Fruit fly (Drosophila melanogaster): Measurements from ENCODE around the gene chb.

DNA sequence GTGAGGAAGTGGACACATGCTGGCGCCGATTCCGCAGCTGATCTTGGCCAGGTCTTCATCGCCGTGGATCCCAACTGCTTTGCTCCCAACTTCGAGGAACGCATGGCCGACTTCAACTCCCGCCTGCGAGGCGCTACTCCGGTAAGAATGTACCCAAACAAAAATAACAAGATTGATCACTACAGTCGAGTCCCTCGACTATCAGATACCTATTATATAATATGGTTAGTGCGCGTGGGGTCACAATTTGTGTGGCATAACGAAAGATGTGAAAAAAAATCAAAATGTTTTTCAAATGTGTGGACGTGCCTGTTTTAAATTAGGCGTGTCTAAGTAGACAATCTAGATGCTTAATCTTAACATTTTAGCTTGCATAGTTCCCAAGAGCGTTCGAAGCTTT, 33.8 kb downstream of the chb start:
- TF ChIP-seq ovo (GFP tag; optimal IDR thresholded peaks at IDR 0.05) (no peak), Hr96 (GFP tag; optimal IDR thresholded peaks at IDR 0.05) (no peak), CG7045 (GFP tag; optimal IDR thresholded peaks at IDR 0.05) (no peak), CG5204 (GFP tag; optimal IDR thresholded peaks at IDR 0.05) (no peak), cnc (optimal IDR thresholded peaks at IDR 0.05) (no peak), tj (GFP tag; optimal IDR thresholded peaks at IDR 0.05) (no peak), kay (GFP tag; ENCODE audit: borderline replicate concordance) (no peak)

Data from whole organism, adult.